Worm (Caenorhabditis elegans): ENCODE measurements around the gene C44E12.1.

C44E12.1 gene

DNA sequence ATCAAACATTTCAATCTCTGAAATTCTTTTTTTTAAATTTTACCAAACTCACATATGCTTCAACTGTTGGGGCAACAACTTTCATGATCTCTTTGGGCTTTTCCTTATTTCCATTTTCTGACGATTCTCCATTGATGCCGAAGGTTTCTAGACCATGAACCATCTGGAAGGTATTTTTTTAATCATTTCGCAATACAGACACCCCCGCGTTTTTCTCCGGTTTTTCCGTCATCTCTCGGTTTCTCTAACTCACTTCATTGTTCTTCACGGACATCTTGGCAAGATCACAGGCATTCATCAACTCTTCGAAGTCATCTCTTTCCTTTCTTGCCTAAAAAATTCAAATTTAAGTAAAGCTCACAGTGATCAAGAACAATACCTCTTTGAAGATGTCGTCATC, 23.6 kb upstream of the C44E12.1 start:
- TF ChIP-seq him-1 (tag; optimal IDR thresholded peaks at IDR 0.05) (no peak), dao-5 (tag; optimal IDR thresholded peaks at IDR 0.05) (no peak), W03F9.2 (tag; optimal IDR thresholded peaks at IDR 0.05) (no peak)

ce11 chrX:7573572-7573628, 23.3 kb upstream of the C44E12.1 start, which contains the start of the genes unc-98 and F08C6.18:
Gene unc-98 (minus strand): TSS chrX:7573619.
Gene F08C6.18 (minus strand): TSS chrX:7573628.
- TF ChIP-seq dao-5 (tag; optimal IDR thresholded peaks at IDR 0.05) (no peak), him-1 (tag; optimal IDR thresholded peaks at IDR 0.05) (no peak), W03F9.2 (tag; optimal IDR thresholded peaks at IDR 0.05) (no peak)

ce11 chrX:7573629-7574028, 23.1 kb upstream of the C44E12.1 start:
- no peak for TF ChIP-seq him-1 (tag; optimal IDR thresholded peaks at IDR 0.05)
- no peak for TF ChIP-seq W03F9.2 (tag; optimal IDR thresholded peaks at IDR 0.05)
- no peak for TF ChIP-seq dao-5 (tag; optimal IDR thresholded peaks at IDR 0.05)

DNA sequence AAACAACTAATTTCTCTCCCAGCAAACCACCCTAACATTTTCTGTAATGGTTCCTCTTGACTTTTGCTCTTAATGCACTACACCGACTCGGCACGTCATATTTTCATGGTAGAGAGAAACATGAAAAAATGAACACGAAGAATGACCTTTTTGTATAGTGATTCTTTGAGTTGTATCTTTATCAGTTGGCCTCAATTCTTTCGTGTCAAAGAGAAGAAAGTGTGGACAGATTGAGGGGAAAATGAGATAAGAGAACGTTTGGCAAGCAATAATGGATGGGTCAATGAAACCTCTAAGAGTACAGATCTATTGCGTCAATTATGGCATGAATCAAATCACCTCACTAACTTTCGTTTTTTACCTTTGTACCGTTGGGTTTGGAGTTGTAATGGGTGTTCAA, 20.8 kb upstream of the C44E12.1 start:
- TF ChIP-seq W03F9.2 (tag; optimal IDR thresholded peaks at IDR 0.05) (no peak), dao-5 (tag; optimal IDR thresholded peaks at IDR 0.05) (no peak), him-1 (tag; optimal IDR thresholded peaks at IDR 0.05) (no peak)

DNA sequence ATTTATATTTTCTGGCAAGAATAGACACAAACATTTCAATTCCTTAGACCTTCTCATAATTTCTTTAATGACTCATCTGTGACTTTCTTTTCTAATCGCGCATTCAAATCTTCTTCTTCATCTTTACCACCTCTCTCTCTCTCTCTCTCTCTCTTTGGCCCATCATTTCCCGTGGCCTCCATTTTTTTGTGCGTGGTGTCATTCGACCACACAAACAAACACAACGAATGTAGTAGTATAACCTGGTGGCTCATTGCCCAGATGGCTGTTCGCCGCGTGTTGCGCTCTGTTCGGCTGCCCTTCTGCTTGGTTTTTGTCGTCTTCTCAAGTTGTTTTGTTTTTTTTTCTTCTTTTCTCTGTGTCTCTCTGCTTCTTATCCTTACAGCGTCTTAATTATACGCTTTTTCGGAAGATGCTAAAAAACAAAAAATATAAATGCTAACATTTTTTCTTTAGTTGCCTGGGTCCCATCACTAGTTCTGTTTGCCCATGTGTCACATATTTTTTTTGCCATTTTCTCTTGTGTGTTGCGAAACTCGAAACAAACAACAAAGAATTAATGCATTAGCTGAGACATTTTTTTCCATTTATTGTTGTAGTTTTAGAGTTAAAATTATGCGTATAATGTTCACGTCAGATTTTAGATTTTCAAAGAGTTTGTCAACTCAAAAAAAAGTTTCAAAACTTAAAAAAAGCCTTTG, 19.1 kb upstream of the C44E12.1 start:
- TF ChIP-seq dao-5 (tag; optimal IDR thresholded peaks at IDR 0.05): no peak
- TF ChIP-seq him-1 (tag; optimal IDR thresholded peaks at IDR 0.05): no peak
- TF ChIP-seq W03F9.2 (tag; optimal IDR thresholded peaks at IDR 0.05): no peak

DNA sequence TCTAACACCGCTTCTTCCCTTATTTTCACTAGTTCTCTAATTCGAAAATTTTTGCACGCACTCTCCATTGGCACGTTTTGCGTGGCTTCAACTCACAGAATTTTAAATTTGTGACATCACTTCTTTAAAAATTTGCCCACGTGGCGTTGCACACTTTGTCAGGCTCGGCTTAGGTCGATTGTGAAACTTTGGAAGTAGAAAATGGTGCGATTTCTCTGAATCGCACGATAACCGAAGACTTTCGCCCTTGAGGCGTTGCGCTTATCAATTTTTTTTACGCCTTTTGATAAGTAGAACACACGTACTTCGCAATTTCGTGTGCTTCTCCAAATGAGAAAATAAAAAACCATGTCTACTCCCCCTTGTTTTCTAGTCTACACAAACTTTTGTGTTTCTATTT, 18.4 kb upstream of the C44E12.1 start:
- TF ChIP-seq W03F9.2 (tag; optimal IDR thresholded peaks at IDR 0.05) (no peak), dao-5 (tag; optimal IDR thresholded peaks at IDR 0.05) (no peak), him-1 (tag; optimal IDR thresholded peaks at IDR 0.05) (no peak)

ce11 chrX:7582223-7582622, 14.5 kb upstream of the C44E12.1 start:
- no peak for TF ChIP-seq him-1 (tag; optimal IDR thresholded peaks at IDR 0.05)
- no peak for TF ChIP-seq W03F9.2 (tag; optimal IDR thresholded peaks at IDR 0.05)
- TF ChIP-seq dao-5 (tag; optimal IDR thresholded peaks at IDR 0.05): no peak

DNA sequence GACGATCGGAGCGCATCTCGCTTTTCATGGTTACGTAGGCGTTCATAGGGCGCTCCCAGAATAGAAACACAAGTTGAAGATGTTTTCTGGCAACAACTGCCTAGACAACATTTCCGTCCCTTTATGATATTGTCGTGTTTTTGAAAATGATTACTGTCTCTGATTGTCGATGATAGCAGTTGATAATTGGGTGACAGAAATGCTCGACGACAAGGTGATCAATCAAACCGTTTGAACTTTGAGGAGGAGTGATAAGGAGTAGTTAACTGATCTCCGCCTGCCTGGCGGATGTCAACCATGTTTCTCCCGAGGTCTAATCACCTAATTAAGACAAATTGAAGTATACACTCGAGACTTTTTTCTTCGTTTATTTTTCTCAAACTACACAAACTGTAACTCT, 12.8 kb upstream of the C44E12.1 start:
- TF ChIP-seq him-1 (tag; optimal IDR thresholded peaks at IDR 0.05): no peak
- TF ChIP-seq dao-5 (tag; optimal IDR thresholded peaks at IDR 0.05): no peak
- no peak for TF ChIP-seq W03F9.2 (tag; optimal IDR thresholded peaks at IDR 0.05)

DNA sequence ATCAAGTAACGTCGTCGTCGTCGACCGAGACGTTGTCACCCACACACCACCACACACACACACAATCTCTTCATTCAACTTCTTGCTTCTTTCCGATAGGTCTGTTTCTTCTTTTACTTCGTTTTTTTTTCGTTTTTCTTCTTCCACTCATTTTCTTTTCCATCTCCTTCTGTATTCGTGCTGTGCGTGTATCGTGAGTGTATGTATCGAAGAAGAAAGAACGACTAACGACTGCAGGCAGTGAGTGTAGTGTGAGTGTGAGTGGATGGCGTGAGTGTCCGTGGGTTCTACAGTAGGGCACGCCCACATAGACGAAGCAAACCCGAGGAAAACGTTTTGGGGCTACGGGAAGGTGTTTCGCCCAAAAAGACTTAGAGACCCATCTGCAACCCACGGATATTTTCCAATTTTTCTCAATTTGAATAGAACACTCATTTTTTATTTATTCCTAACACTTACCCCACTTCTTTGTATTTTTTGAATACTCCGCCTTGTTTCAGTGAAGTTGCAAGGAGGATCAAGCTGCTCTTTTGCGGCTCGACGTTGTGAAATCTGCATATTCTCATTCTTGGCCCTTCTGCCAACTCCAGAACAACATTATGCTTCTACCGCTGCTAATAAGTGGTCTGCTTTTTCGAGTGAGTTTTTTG, 11.0 kb upstream of the C44E12.1 start, which contains the start of gene adt-2:
Gene adt-2 (plus strand): TSS at position 600 of the 650 bp plus-strand sequence.
- TF ChIP-seq him-1 (tag; optimal IDR thresholded peaks at IDR 0.05) (no peak), dao-5 (tag; optimal IDR thresholded peaks at IDR 0.05) (no peak), W03F9.2 (tag; optimal IDR thresholded peaks at IDR 0.05) (no peak)

- no peak for TF ChIP-seq dao-5 (tag; optimal IDR thresholded peaks at IDR 0.05)
- TF ChIP-seq W03F9.2 (tag; optimal IDR thresholded peaks at IDR 0.05): no peak
- TF ChIP-seq him-1 (tag; optimal IDR thresholded peaks at IDR 0.05): no peak
Observed at ce11 chrX:7586588-7586987, 10.1 kb upstream of the C44E12.1 start.

DNA sequence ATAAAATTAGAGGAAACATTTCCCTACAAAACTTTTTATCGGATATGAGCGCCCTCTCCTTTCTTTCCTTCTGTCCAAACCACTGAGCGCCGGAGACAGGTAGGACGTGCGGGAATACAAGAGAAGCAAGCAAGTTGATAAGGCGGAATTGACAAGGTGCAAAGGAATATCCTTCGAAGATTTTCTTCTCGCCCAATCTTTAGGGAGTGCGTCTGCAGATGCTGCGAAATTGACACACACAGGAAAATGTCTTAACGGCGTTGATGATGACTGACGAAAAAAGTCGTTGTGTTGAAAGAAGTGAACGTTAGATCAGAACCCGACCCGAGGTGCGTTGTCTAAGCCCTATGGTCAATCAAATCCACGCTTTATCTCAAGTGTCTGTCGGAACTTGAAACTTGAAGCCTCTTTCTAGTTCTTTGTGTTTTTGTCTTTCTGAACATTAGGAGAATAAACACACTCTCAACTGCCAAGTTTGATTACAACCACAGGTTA, 8.9 kb upstream of the C44E12.1 start:
- TF ChIP-seq him-1 (tag; optimal IDR thresholded peaks at IDR 0.05) (no peak), W03F9.2 (tag; optimal IDR thresholded peaks at IDR 0.05) (no peak), dao-5 (tag; optimal IDR thresholded peaks at IDR 0.05) (no peak)

- TF ChIP-seq him-1 (tag; optimal IDR thresholded peaks at IDR 0.05) (no peak), dao-5 (tag; optimal IDR thresholded peaks at IDR 0.05) (no peak), W03F9.2 (tag; optimal IDR thresholded peaks at IDR 0.05) (no peak)
Observed at ce11 chrX:7590756-7591155, 6.0 kb upstream of the C44E12.1 start.

DNA sequence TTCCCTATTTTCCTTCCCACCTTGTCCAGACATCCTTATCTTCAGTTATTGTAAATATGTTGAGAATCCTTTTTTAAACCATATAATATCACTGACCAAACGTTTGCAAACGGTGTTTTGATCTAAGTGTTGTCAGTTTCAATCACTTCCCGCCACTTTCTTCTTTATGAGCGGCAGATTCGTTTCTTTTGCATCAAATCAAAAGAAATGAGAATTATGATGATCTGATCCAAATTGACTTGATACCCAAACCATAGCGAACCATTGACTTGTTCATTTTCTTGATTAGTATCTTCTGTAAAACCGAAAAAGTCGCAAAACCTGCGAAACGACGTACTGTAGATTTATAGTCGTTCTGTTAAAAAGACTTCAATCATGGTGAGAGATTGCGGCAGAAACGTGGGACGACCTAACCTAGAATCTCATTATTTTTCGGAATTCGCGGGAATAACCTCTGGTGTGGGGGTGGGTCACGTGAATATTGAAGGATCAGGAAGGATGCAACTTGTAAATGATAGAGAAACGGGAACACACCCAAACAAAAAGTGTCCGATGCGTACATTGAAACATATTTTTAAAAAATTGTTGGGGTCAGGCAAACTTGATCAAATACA, 2.7 kb upstream of the C44E12.1 start:
- TF ChIP-seq dao-5 (tag; optimal IDR thresholded peaks at IDR 0.05) (no peak), him-1 (tag; optimal IDR thresholded peaks at IDR 0.05) (no peak), W03F9.2 (tag; optimal IDR thresholded peaks at IDR 0.05) (no peak)

- no peak for TF ChIP-seq dao-5 (tag; optimal IDR thresholded peaks at IDR 0.05)
- TF ChIP-seq W03F9.2 (tag; optimal IDR thresholded peaks at IDR 0.05): no peak
Observed at ce11 chrX:7596029-7596428, 698 bp upstream of the C44E12.1 start.

ce11 chrX:7607982-7608381, 11.3 kb downstream of the C44E12.1 start, which contains the start of gene twk-17:
Gene twk-17 (minus strand): TSS chrX:7608082.
- no peak for TF ChIP-seq W03F9.2 (tag; optimal IDR thresholded peaks at IDR 0.05)
- no peak for TF ChIP-seq dao-5 (tag; optimal IDR thresholded peaks at IDR 0.05)
- TF ChIP-seq him-1 (tag; optimal IDR thresholded peaks at IDR 0.05): no peak

Data from whole organism, L4/young adult.